Worm (Caenorhabditis elegans) whole organism, midembryonic: ENCODE results near the gene cts-1.

Source experiments
- T22C8.4 ChIP-seq: fragments of 200-800 bp; sonication (Bioruptor generic); IDR thresholded peaks from 2 replicates; pipeline ENCODE4 v1.3.6; 2022; ENCODE audit warnings: missing genetic modification characterization, missing compliant biosample characterization
- cog-1 ChIP-seq: sonication (generic microtip); optimal IDR thresholded peaks from 2 replicates; lab custom pipeline; 2016; ENCODE audit warnings: missing genetic modification characterization, missing compliant biosample characterization
- flt-1 ChIP-seq: fragments of 200-800 bp; sonication (Bioruptor generic); IDR thresholded peaks from 2 replicates; pipeline ENCODE4 v1.3.6; 2022; ENCODE audit warnings: missing genetic modification characterization, missing compliant biosample characterization
- klf-2 ChIP-seq: fragments of 200-800 bp; sonication (Bioruptor generic); conservative IDR thresholded peaks from 2 replicates; pipeline ENCODE4 v1.3.6; 2022; ENCODE audit warnings: missing genetic modification reagents, missing genetic modification characterization, missing compliant biosample characterization
- med-1 ChIP-seq: sonication (generic microtip); optimal IDR thresholded peaks from 2 replicates; lab custom pipeline; 2017; ENCODE audit warnings: missing genetic modification characterization, mild to moderate bottlenecking, missing compliant biosample characterization, antibody characterized with exemption, missing genetic modification reagents; ENCODE audit not compliant: insufficient read depth
- ref-1 ChIP-seq: fragments of 200-800 bp; sonication (Bioruptor generic); conservative IDR thresholded peaks from 2 replicates; pipeline ENCODE4 v1.3.6; 2022; ENCODE audit warnings: missing genetic modification reagents, missing genetic modification characterization, missing compliant biosample characterization
- tab-1 ChIP-seq: fragments of 200-800 bp; sonication (Bioruptor generic); IDR thresholded peaks from 2 replicates; pipeline ENCODE4 v1.3.6; 2022; ENCODE audit warnings: missing genetic modification characterization, missing compliant biosample characterization
- ztf-23 ChIP-seq: fragments of 200-800 bp; sonication (Bioruptor generic); IDR thresholded peaks from 2 replicates; pipeline ENCODE4 v1.3.6; 2022; ENCODE audit warnings: missing genetic modification reagents, missing genetic modification characterization, missing compliant biosample characterization
- ztf-29 ChIP-seq: fragments of 200-800 bp; sonication (Bioruptor generic); IDR thresholded peaks from 2 replicates; pipeline ENCODE4 v1.3.6; 2022; ENCODE audit warnings: missing genetic modification reagents, missing genetic modification characterization, missing compliant biosample characterization

The cts-1 gene

DNA sequence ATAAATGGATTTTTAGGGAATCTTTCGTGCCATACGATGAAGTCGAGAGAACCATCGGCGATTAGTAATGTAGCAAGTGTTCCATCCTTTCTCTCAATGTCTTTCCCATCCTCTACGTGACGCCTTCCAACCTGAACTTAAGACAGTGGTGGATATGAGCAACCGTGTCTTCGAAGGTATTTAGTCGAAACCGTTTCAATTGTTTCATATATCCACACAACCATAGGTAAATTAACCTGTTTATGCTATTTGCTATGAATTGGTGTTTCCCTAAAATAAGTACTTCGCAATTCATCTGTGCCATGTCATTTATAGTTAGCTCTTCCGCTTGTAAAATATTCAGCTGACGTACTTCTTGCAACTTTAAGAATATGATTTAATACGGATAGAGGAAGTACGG is 20.5 kb downstream of the cts-1 start:
- TF ChIP-seq med-1 (GFP tag; lab: Kevin White, UChicago) (no peak), T22C8.4 (GFP tag; lab: Robert Waterston, UW) (no peak), ref-1 (no peak), flt-1 (GFP tag; lab: Robert Waterston, UW) (no peak), cog-1 (tag; lab: Kevin White, UChicago) (no peak), tab-1 (GFP tag; lab: Robert Waterston, UW) (no peak), ztf-23 (GFP tag; lab: Robert Waterston, UW) (no peak), klf-2 (no peak), ztf-29 (GFP tag; lab: Robert Waterston, UW) (no peak)

DNA sequence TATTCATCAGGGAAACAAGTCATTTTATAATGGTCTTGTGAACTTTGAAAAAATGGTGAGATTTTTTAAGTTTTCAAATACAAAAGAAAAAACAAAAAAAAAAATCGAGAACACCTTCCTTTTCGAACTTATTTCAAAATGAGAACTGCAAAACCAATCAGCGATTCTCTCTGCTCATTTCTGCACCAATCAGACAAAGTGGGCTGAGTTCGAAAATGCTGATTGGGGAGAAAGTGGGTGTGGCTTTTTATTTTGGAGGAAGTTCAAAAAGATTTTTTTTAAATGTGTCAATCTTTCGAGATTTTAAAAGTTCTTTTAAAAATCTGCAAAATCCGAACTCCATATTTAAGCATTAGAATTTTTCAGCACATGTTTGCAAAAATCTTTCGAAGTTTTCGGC is 21.9 kb downstream of the cts-1 start:
- TF ChIP-seq tab-1 (GFP tag; lab: Robert Waterston, UW), result no peak
- no peak for TF ChIP-seq flt-1 (GFP tag; lab: Robert Waterston, UW)
- TF ChIP-seq T22C8.4 (GFP tag; lab: Robert Waterston, UW), result no peak
- TF ChIP-seq ztf-23 (GFP tag; lab: Robert Waterston, UW), result no peak
- no peak for TF ChIP-seq ztf-29 (GFP tag; lab: Robert Waterston, UW)

ce11 chrIII:10188912-10189311 is 27.5 kb downstream of the cts-1 start, which contains the start of gene epac-1:
Gene epac-1, plus strand, starts transcription at chrIII:10189212.
- no peak for TF ChIP-seq ztf-29 (GFP tag; lab: Robert Waterston, UW)
- no peak for TF ChIP-seq med-1 (GFP tag; lab: Kevin White, UChicago)
- TF ChIP-seq T22C8.4 (GFP tag; lab: Robert Waterston, UW), result no peak
- TF ChIP-seq klf-2, result no peak
- TF ChIP-seq tab-1 (GFP tag; lab: Robert Waterston, UW), result no peak
- TF ChIP-seq ref-1, result no peak
- no peak for TF ChIP-seq ztf-23 (GFP tag; lab: Robert Waterston, UW)
- TF ChIP-seq flt-1 (GFP tag; lab: Robert Waterston, UW), result no peak
- TF ChIP-seq cog-1 (tag; lab: Kevin White, UChicago), result no peak

ce11 chrIII:10187840-10188239 is 28.6 kb downstream of the cts-1 start:
- TF ChIP-seq ztf-29 (GFP tag; lab: Robert Waterston, UW) (0 out of 2 replicates have a peak, but pooled peaks have one; percentile 13), flt-1 (GFP tag; lab: Robert Waterston, UW) (no peak)

ce11 chrIII:10186160-10186559 is 30.3 kb downstream of the cts-1 start, which contains the start of gene unc-47:
Gene unc-47, minus strand, starts transcription at chrIII:10186260.
- TF ChIP-seq ztf-29 (GFP tag; lab: Robert Waterston, UW) (no peak), cog-1 (tag; lab: Kevin White, UChicago) (no peak)

ce11 chrIII:10181868-10182267 is 34.6 kb downstream of the cts-1 start:
- TF ChIP-seq ref-1 (no peak), flt-1 (GFP tag; lab: Robert Waterston, UW) (no peak), klf-2 (no peak), med-1 (GFP tag; lab: Kevin White, UChicago) (no peak), ztf-23 (GFP tag; lab: Robert Waterston, UW) (no peak), cog-1 (tag; lab: Kevin White, UChicago) (no peak), T22C8.4 (GFP tag; lab: Robert Waterston, UW) (no peak), tab-1 (GFP tag; lab: Robert Waterston, UW) (no peak), ztf-29 (GFP tag; lab: Robert Waterston, UW) (no peak)

DNA sequence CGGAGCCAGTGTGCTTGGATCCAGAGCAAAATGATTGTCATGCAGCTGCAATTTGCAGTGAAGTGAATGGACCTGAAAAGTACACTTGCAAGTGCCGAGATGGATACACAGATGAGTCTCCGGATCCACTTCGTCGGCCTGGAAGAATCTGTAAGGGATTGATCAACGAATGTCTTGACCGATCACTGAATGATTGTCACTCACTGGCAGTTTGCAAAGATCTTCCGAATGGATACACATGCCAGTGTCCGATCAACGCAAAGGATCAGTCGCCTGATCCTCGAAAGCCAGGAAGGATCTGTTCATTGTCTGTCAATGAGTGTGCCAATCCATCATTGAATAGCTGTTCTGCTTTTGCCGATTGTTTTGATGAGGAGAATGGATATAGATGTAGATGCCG is 37.0 kb downstream of the cts-1 start:
- TF ChIP-seq klf-2 (no peak), cog-1 (tag; lab: Kevin White, UChicago) (no peak), ztf-23 (GFP tag; lab: Robert Waterston, UW) (no peak), flt-1 (GFP tag; lab: Robert Waterston, UW) (no peak), med-1 (GFP tag; lab: Kevin White, UChicago) (no peak), T22C8.4 (GFP tag; lab: Robert Waterston, UW) (no peak), ref-1 (no peak), tab-1 (GFP tag; lab: Robert Waterston, UW) (no peak), ztf-29 (GFP tag; lab: Robert Waterston, UW) (no peak)

DNA sequence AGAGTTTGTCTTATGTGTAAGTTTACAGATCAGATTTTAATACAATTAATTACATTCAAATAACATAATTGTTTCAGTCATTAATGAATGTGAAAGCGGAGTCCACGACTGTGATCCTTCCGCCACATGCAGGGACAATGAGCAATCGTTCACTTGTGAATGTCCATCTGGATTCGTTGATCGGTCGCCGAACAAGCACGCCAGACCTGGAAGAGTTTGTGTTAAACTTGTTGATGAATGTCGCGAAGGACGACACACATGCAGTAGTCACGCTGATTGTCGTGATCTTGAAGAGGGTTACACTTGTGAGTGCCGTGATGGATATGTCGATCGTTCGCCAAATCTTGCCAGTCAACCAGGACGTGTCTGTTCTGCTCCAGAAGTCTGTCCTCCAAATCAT is 37.9 kb downstream of the cts-1 start:
- TF ChIP-seq ref-1, result no peak
- no peak for TF ChIP-seq flt-1 (GFP tag; lab: Robert Waterston, UW)
- TF ChIP-seq T22C8.4 (GFP tag; lab: Robert Waterston, UW), result no peak
- no peak for TF ChIP-seq ztf-29 (GFP tag; lab: Robert Waterston, UW)
- TF ChIP-seq klf-2, result no peak

ce11 chrIII:10178023-10178422 is 38.4 kb downstream of the cts-1 start:
- TF ChIP-seq tab-1 (GFP tag; lab: Robert Waterston, UW), result no peak
- no peak for TF ChIP-seq ztf-29 (GFP tag; lab: Robert Waterston, UW)
- no peak for TF ChIP-seq med-1 (GFP tag; lab: Kevin White, UChicago)
- no peak for TF ChIP-seq ref-1
- TF ChIP-seq flt-1 (GFP tag; lab: Robert Waterston, UW), result no peak
- no peak for TF ChIP-seq ztf-23 (GFP tag; lab: Robert Waterston, UW)

DNA sequence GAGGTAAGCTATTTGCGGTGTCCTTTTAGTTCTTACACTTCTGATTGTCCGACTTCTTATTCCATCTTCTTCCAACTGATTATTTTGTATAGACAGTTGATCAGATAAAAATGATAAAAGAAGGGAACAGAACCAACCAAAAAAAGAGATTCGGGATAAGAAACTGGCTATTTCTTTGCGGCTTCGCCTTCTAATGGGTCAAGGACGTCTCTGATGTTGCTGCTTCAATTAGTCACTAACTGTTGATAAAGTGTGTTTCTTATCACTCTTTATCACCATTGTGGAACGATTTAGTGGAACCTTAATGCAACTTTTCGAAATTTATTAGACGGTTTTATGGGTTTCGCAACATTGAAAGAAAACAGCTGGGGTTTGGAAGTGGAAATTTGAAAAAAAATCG is 46.2 kb downstream of the cts-1 start:
- TF ChIP-seq med-1 (GFP tag; lab: Kevin White, UChicago) (no peak), T22C8.4 (GFP tag; lab: Robert Waterston, UW) (no peak), cog-1 (tag; lab: Kevin White, UChicago) (no peak), tab-1 (GFP tag; lab: Robert Waterston, UW) (no peak), ztf-29 (GFP tag; lab: Robert Waterston, UW) (no peak), flt-1 (GFP tag; lab: Robert Waterston, UW) (no peak), klf-2 (no peak), ref-1 (no peak), ztf-23 (GFP tag; lab: Robert Waterston, UW) (no peak)
